Worm (Caenorhabditis elegans): ENCODE measurements around the gene ubc-22.

The ubc-22 gene

DNA sequence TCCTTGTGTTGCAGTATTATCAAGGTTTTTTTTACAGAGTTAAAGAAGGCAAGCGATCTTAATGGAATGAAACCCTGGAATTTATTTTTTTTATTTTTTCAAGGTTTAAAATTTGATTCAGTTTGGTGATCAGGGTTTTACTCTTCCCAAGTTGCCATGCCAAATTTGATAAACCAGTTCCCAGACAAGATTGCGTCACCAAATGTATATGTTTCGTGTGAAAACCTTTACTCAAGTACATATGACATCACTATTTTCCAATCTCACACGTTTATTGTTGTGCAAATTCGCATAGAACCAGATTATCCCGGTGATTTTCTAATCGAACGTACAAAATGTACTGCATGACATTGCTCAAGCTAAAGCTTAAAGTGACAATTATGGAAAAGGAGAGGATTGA lies 9.7 kb upstream of the ubc-22 start (continued):
- TF ChIP-seq aly-2 (tag; optimal IDR thresholded peaks at IDR 0.05): no peak
- TF ChIP-seq unc-62 (GFP tag; optimal IDR thresholded peaks at IDR 0.05 in 1 of 2): no peak
- TF ChIP-seq unc-62 (tag; optimal IDR thresholded peaks at IDR 0.05): no peak

DNA sequence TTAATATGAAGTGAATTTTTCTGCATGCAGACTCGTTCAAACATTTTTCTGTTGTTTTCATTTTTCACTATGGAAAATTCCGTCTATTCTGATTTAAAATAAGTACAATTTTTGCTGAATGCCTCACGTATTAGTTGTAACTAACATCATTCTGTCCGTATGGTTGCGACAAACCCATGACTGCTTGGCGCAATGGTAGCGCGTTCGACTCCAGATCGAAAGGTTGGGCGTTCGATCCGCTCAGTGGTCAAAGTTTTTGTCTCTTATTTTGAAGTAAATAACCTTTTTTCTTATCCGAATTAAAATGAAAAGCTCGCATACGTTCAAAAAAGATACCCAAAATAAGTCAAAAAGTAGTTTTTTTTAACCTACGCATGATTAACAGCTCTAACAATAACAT lies 8.2 kb upstream of the ubc-22 start:
- TF ChIP-seq nhr-10 (tag; optimal IDR thresholded peaks at IDR 0.05) (no peak), nhr-6 (tag; optimal IDR thresholded peaks at IDR 0.05) (peak; percentile 19), lin-29 (GFP tag; IDR thresholded peaks at IDR 0.05) (no peak), pha-4 (GFP tag; IDR thresholded peaks at IDR 0.05) (peak; percentile 37; the same call in 1 of the 2 replicates), pha-4 (tag; optimal IDR thresholded peaks at IDR 0.05) (no peak), snpc-1.2 (GFP tag; IDR thresholded peaks at IDR 0.05) (peak; percentile 67; the same call in 1 of the 2 replicates), lin-15B (tag; optimal IDR thresholded peaks at IDR 0.05) (no peak), daf-16 (GFP tag; optimal IDR thresholded peaks at IDR 0.05) (peak in 1 of 2 experiments; percentile 26), daf-16 (tag; optimal IDR thresholded peaks at IDR 0.05) (no peak), spr-1 (tag; optimal IDR thresholded peaks at IDR 0.05) (no peak), aha-1 (tag) (peak; percentile 40), hlh-30 (tag; optimal IDR thresholded peaks at IDR 0.05; ENCODE audit: insufficient read depth) (peak; percentile 45), mep-1 (tag; optimal IDR thresholded peaks at IDR 0.05) (peak; percentile 3), hmg-1.1 (GFP tag; IDR thresholded peaks at IDR 0.05) (0 out of 2 replicates have a peak, but pooled peaks have one; percentile 39), zip-11 (GFP tag; IDR thresholded peaks at IDR 0.05) (no peak), jun-1 (tag; optimal IDR thresholded peaks at IDR 0.05) (no peak), F26F4.8 (GFP tag; conservative IDR thresholded peaks at IDR 0.05) (peak; percentile 60; the same call in 1 of the 2 replicates), madf-5 (GFP tag; IDR thresholded peaks at IDR 0.05) (peak in 1 of 2 experiments; percentile 51; a peak in 1 of 4 replicates)

DNA sequence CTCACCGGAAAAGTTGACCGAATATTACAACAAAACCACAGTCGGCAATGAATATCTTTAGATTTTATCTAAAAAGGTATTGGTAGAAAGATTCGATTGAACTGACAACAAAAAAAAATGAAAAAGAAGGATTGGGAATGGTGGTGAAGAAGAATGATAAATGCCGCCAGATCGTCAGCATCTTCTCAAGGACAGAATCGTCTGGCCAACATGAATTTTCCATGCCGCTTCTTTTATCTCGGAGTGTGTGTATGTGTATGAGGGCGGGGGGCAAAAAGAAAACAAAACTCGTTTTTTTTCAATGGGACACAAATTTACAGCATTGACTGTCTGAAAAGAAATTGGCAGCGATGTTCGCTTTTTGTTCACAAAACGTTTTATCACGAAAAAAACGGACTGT lies 6.9 kb upstream of the ubc-22 start:
- TF ChIP-seq mxl-3 (GFP tag; optimal IDR thresholded peaks at IDR 0.05): peak; percentile 47
- TF ChIP-seq daf-8 (GFP tag; IDR thresholded peaks at IDR 0.05): no peak

DNA sequence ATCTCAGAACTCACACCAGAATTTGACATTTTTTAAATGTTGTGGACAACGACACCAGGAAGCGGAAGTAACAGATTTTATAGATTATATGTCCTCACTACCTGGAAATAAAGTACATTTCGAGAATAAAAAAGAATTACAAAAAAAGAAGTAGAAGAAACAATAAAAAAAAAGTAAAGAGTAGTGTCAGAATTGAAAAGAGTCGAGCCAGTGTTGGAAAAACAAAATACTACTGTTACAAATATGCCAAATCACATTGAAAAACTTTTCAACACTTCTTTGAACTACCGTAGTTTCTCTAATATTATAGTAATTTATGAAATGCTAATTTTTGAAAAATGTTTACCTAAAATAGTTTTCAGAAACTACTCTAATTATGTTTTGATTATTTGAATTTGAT lies 5.8 kb upstream of the ubc-22 start, which contains the start of gene C06E2.1:
C06E2.1 (minus strand) TSS at position 101 of the 400 bp plus-strand sequence.
- no peak for TF ChIP-seq gei-8 (GFP tag; optimal IDR thresholded peaks at IDR 0.05)
- no peak for TF ChIP-seq nhr-76 (tag; optimal IDR thresholded peaks at IDR 0.05)
- no peak for TF ChIP-seq lim-7 (GFP tag; IDR thresholded peaks at IDR 0.05)
- no peak for TF ChIP-seq mdl-1 (tag; optimal IDR thresholded peaks at IDR 0.05)
- TF ChIP-seq aha-1 (tag): no peak
- TF ChIP-seq madf-9 (GFP tag; conservative IDR thresholded peaks at IDR 0.05): no peak
- no peak for TF ChIP-seq unc-39 (tag; optimal IDR thresholded peaks at IDR 0.05)
- no peak for TF ChIP-seq arid-1 (GFP tag; conservative IDR thresholded peaks at IDR 0.05)
- no peak for TF ChIP-seq madf-5 (GFP tag; IDR thresholded peaks at IDR 0.05)
- no peak for TF ChIP-seq unc-130 (GFP tag; optimal IDR thresholded peaks at IDR 0.05)
- TF ChIP-seq lin-38 (GFP tag; IDR thresholded peaks at IDR 0.05): no peak
- TF ChIP-seq cey-2 (tag; optimal IDR thresholded peaks at IDR 0.05; ENCODE audit: borderline replicate concordance, insufficient read depth): no peak
- no peak for TF ChIP-seq php-3 (GFP tag; IDR thresholded peaks at IDR 0.05)
- no peak for TF ChIP-seq dmd-6 (GFP tag; IDR thresholded peaks at IDR 0.05)
- TF ChIP-seq vab-7 (GFP tag; IDR thresholded peaks at IDR 0.05): no peak

DNA sequence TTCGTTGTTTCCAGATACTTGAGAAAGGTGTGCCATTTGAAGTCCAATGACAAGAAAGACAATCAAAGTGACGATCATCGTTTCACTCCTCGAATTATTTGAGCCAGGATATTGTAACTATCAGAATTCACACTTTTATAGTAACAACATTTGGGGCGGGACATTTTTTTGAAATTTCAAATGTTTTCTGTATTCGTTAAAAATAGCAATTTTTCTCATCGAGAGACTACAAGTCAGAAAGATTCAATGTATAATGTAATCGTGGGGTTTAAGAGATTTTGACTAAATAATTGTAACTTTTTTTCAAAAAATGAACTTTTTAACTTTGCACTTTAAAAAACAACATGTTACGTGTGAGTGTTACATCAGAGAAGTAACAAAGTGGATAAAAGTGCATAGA lies 2.4 kb downstream of the ubc-22 start, which contains the start of gene ins-9:
ins-9 (minus strand) TSS at position 101 of the 400 bp plus-strand sequence.
- no peak for TF ChIP-seq tra-1 (GFP tag; IDR thresholded peaks at IDR 0.05)
- TF ChIP-seq nhr-6 (tag; optimal IDR thresholded peaks at IDR 0.05): no peak
- TF ChIP-seq php-3 (GFP tag; IDR thresholded peaks at IDR 0.05): no peak
